Worm (Caenorhabditis elegans) whole organism, early embryonic: ENCODE measurements around the gene pdcd-2.

Experiments
- B0310.2 ChIP-seq: sonication (generic microtip); optimal IDR thresholded peaks from 2 replicates; lab custom pipeline; 2016; ENCODE audit warnings: mild to moderate bottlenecking, missing genetic modification characterization, missing compliant biosample characterization
- F13C5.2 ChIP-seq: sonication (generic microtip); optimal IDR thresholded peaks from 2 replicates; lab custom pipeline; 2017; ENCODE audit warnings: mild to moderate bottlenecking, missing genetic modification characterization, inconsistent platforms, missing compliant biosample characterization
- aly-1 ChIP-seq: sonication (generic microtip); optimal IDR thresholded peaks from 2 replicates; lab custom pipeline; 2016; ENCODE audit warnings: missing genetic modification characterization, missing compliant biosample characterization
- ama-1 ChIP-seq: fragments of 150-350 bp; optimal IDR thresholded peaks from 2 replicates; lab custom pipeline; 2014
- ceh-13 ChIP-seq: fragments of 200-800 bp; sonication (Bioruptor generic); optimal IDR thresholded peaks from 2 replicates; lab custom pipeline; 2018; ENCODE audit warnings: mild to moderate bottlenecking, missing genetic modification characterization, missing compliant biosample characterization
- ceh-36 ChIP-seq: sonication (generic microtip); optimal IDR thresholded peaks from 2 replicates; lab custom pipeline; 2016; ENCODE audit warnings: missing genetic modification characterization, inconsistent platforms, missing compliant biosample characterization
- ets-7 ChIP-seq: sonication (generic microtip); optimal IDR thresholded peaks from 2 replicates; lab custom pipeline; 2016; ENCODE audit warnings: missing genotype, missing genetic modification characterization, missing compliant biosample characterization
- flt-1 ChIP-seq: fragments of 200-800 bp; sonication (Bioruptor generic); IDR thresholded peaks from 2 replicates; pipeline ENCODE4 v1.3.6; 2022; ENCODE audit warnings: missing genetic modification characterization, missing compliant biosample characterization
- hmbx-1 ChIP-seq: sonication (generic microtip); optimal IDR thresholded peaks from 2 replicates; lab custom pipeline; 2016; ENCODE audit warnings: mild to moderate bottlenecking, missing genetic modification characterization, missing compliant biosample characterization
- hmg-4 ChIP-seq: fragments of 200-800 bp; sonication (Bioruptor generic); optimal IDR thresholded peaks from 2 replicates; lab custom pipeline; 2018; ENCODE audit warnings: mild to moderate bottlenecking, missing genetic modification characterization, missing compliant biosample characterization
- hnd-1 ChIP-seq: sonication (generic microtip); optimal IDR thresholded peaks from 2 replicates; lab custom pipeline; 2016; ENCODE audit warnings: missing genetic modification characterization, missing compliant biosample characterization
- pes-1 ChIP-seq: fragments of 200-800 bp; sonication (Bioruptor generic); IDR thresholded peaks from 2 replicates; pipeline ENCODE4 v1.3.6; 2022; ENCODE audit warnings: missing genetic modification reagents, missing genetic modification characterization, missing compliant biosample characterization
- scrt-1 ChIP-seq: fragments of 200-800 bp; sonication (Bioruptor generic); IDR thresholded peaks from 2 replicates; pipeline ENCODE4 v1.3.6; 2022; ENCODE audit warnings: missing genetic modification characterization, missing compliant biosample characterization
- sea-1 ChIP-seq: fragments of 200-800 bp; sonication (Bioruptor generic); conservative IDR thresholded peaks from 2 replicates; pipeline ENCODE4 v1.3.6; 2022; ENCODE audit warnings: missing genetic modification characterization, missing compliant biosample characterization
- tbx-11 ChIP-seq: fragments of 200-800 bp; sonication (Bioruptor generic); IDR thresholded peaks from 2 replicates; pipeline ENCODE4 v1.3.6; 2022; ENCODE audit warnings: missing genetic modification characterization, missing compliant biosample characterization
- tbx-37 ChIP-seq: fragments of 200-800 bp; sonication (Bioruptor generic); conservative IDR thresholded peaks from 2 replicates; pipeline ENCODE4 v1.3.6; 2022; ENCODE audit warnings: missing genetic modification reagents, missing genetic modification characterization, missing compliant biosample characterization
- tra-4 ChIP-seq: sonication (generic microtip); optimal IDR thresholded peaks from 2 replicates; lab custom pipeline; 2017; ENCODE audit warnings: missing genetic modification characterization, missing compliant biosample characterization

Gene pdcd-2

DNA sequence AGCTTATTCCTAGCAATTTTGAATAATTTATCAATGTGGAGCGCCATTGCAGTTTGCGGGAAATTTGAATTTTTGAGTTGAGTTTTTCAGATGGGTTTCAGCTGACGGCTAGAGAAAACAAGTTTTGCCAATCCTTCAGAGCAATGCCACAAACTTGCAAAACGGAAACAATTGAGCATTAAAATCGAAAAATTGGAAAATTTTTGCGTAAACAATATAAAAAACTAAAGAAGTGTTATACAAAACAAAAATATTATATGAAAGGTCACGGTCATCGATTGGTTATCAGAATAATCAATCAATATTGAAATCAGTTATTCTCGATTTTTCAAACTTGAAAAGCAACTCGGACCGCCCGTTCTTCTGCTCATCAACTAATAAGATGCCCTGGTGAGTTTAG lies 16.7 kb downstream of the pdcd-2 start, which contains the start of gene R07E5.15:
R07E5.15 (plus strand) TSS at position 301 of the 400 bp plus-strand sequence.
- TF ChIP-seq hmg-4 (no peak), tbx-37 (GFP tag; lab: Robert Waterston, UW) (no peak), ama-1 (lab: Kevin White, UChicago) (no peak), ceh-13 (GFP tag; lab: Kevin White, UChicago) (no peak), B0310.2 (tag; lab: Kevin White, UChicago) (no peak), scrt-1 (GFP tag; lab: Robert Waterston, UW) (no peak), tra-4 (tag; lab: Kevin White, UChicago) (no peak), hnd-1 (tag; lab: Kevin White, UChicago) (no peak)

DNA sequence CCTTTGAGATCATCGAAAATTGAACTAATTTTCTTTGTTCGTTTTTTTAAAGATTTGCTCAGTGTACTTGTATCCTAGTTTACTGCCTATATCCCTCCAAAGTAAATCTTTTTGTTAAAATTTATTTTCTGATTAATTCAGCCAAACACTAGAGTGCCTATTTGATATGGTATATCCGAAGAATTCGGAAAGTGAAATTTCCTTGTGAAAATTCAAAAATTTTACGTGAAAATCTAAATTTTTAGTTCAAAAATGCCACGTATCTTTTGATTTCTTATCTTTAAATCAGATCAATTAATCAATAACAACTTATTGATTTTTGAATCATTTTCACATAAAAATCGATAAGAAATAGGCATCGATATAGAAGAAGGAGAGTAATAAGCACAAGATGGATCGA lies 19.4 kb downstream of the pdcd-2 start, which contains the start of gene R07E5.6:
R07E5.6 (plus strand) TSS at position 301 of the 400 bp plus-strand sequence.
- TF ChIP-seq hnd-1 (tag; lab: Kevin White, UChicago) (no peak), hmg-4 (no peak), F13C5.2 (tag; lab: Kevin White, UChicago) (no peak), ceh-13 (GFP tag; lab: Kevin White, UChicago) (no peak), sea-1 (GFP tag; lab: Robert Waterston, UW) (no peak), aly-1 (tag; lab: Kevin White, UChicago) (no peak), tra-4 (tag; lab: Kevin White, UChicago) (no peak), ama-1 (lab: Kevin White, UChicago) (no peak), scrt-1 (GFP tag; lab: Robert Waterston, UW) (no peak), tbx-11 (no peak), pes-1 (GFP tag; lab: Robert Waterston, UW) (no peak), flt-1 (GFP tag; lab: Robert Waterston, UW) (no peak), tbx-37 (GFP tag; lab: Robert Waterston, UW) (no peak), ets-7 (no peak), ceh-36 (tag; lab: Kevin White, UChicago) (no peak), B0310.2 (tag; lab: Kevin White, UChicago) (no peak), hmbx-1 (tag; lab: Kevin White, UChicago) (no peak)

DNA sequence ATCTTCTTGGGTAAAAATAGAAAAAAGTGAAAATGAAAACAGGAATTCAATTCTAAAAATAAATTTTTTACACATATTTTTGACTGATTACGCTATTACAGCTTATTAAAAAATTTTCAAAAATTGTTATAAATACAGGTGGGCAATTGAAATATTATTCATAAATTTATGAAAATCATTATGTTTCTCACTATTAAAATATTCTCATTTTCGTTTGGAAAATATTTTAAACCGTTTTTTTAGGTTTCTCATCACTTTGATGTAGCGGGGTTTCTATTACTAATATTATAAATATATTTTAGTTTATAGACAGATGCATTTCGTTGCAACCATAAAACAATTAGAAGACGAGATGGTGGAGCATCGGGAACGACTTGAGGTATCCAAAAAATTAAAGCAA lies 20.7 kb downstream of the pdcd-2 start, which contains the start of gene R07E5.5:
R07E5.5 (plus strand) TSS at position 301 of the 400 bp plus-strand sequence.
- TF ChIP-seq ceh-13 (GFP tag; lab: Kevin White, UChicago) (no peak), flt-1 (GFP tag; lab: Robert Waterston, UW) (no peak), ets-7 (no peak), hnd-1 (tag; lab: Kevin White, UChicago) (no peak), pes-1 (GFP tag; lab: Robert Waterston, UW) (no peak)

DNA sequence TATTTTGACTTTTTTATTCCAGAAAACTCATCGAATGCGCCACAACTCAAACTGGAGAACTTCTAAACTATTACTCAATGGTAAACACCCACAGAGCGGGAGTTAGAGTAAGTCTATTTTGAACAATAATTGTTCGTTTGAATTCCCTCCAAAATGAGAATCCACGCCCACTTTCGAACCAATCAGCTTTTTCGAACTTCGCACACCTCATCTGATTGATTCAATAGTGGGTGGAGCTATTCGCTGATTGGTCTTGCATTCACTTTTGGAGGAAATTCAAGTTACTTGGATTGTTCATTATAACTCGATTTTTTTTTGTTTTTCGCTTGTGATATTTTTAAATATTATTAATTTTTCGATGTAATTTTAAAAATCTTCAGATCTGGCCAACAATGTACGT lies 22.0 kb downstream of the pdcd-2 start:
- TF ChIP-seq ama-1 (lab: Kevin White, UChicago) (no peak), pes-1 (GFP tag; lab: Robert Waterston, UW) (no peak)

DNA sequence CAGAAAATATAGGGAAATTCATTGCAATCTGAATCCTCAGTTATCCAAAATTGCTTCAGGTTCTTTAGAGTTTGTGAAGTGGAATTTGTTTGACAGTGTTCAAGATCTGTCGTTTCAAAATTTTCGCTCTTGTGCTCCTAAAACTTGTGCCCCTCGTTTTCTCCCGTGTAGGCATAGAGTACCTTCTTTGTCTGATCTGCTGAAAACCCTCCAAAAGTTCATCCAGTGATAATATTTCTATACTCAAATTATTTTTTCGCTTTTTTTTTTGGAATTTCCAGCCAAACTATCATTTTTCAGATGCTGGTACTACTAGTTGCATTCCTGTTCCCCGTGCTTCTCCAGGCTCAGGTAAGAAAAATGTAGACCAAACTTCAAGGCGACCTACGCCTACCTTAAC lies 23.4 kb downstream of the pdcd-2 start, which contains the start of gene R07E5.4:
R07E5.4 (plus strand) TSS at position 301 of the 400 bp plus-strand sequence.
- TF ChIP-seq F13C5.2 (tag; lab: Kevin White, UChicago), result no peak
- no peak for TF ChIP-seq hnd-1 (tag; lab: Kevin White, UChicago)
- TF ChIP-seq hmg-4, result no peak
- no peak for TF ChIP-seq ceh-13 (GFP tag; lab: Kevin White, UChicago)
- TF ChIP-seq tbx-11, result no peak
- no peak for TF ChIP-seq ets-7
- TF ChIP-seq tra-4 (tag; lab: Kevin White, UChicago), result no peak
- no peak for TF ChIP-seq scrt-1 (GFP tag; lab: Robert Waterston, UW)
- no peak for TF ChIP-seq ceh-36 (tag; lab: Kevin White, UChicago)
- TF ChIP-seq pes-1 (GFP tag; lab: Robert Waterston, UW), result no peak

DNA sequence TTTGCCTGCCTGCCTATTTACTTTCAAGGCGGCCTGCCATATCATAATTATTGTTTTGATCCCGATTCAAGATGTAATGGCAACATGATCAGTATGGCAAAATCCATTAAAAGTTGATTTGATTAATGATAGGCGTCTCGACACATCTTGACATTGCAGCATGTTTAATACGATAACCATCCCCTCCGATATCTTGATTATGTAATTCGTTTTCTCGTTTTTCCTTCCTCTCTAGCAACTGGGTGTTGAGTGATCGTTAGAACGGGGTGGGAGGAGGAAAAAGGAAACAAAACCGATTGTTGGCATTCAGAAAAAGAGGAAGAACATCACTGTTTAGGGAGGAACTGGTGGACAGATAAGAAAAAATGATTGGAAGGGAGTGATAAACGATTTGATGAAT lies 25.9 kb downstream of the pdcd-2 start:
- TF ChIP-seq hmg-4 (no peak), ceh-36 (tag; lab: Kevin White, UChicago) (no peak), flt-1 (GFP tag; lab: Robert Waterston, UW) (no peak), tra-4 (tag; lab: Kevin White, UChicago) (no peak), pes-1 (GFP tag; lab: Robert Waterston, UW) (no peak), hmbx-1 (tag; lab: Kevin White, UChicago) (no peak), aly-1 (tag; lab: Kevin White, UChicago) (no peak), B0310.2 (tag; lab: Kevin White, UChicago) (no peak), ama-1 (lab: Kevin White, UChicago) (no peak), F13C5.2 (tag; lab: Kevin White, UChicago) (no peak), scrt-1 (GFP tag; lab: Robert Waterston, UW) (no peak), sea-1 (GFP tag; lab: Robert Waterston, UW) (no peak), hnd-1 (tag; lab: Kevin White, UChicago) (no peak), ets-7 (no peak), tbx-37 (GFP tag; lab: Robert Waterston, UW) (no peak), tbx-11 (no peak), ceh-13 (GFP tag; lab: Kevin White, UChicago) (no peak)

DNA sequence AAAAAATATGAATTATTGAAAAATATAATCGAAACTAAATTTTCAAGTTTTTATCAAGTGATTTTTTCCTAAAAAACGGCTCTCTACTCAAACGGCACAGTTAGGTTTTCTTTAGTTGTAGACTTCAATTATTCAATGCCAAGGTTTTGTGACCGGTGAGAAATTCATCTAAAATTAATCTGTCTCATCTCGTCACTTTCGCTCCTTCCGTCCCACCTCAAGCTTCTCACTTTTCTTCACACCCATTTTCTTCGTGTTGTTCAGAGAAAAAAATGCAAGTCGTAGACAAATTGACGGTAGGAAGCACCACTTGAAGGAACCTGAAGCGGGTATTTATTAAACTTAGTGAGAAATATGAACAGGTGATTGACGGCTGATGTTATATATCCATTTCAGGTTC lies 26.5 kb downstream of the pdcd-2 start:
- no peak for TF ChIP-seq tra-4 (tag; lab: Kevin White, UChicago)
- TF ChIP-seq ceh-13 (GFP tag; lab: Kevin White, UChicago), result no peak
- no peak for TF ChIP-seq tbx-11
- TF ChIP-seq flt-1 (GFP tag; lab: Robert Waterston, UW), result no peak
- TF ChIP-seq ceh-36 (tag; lab: Kevin White, UChicago), result no peak
- no peak for TF ChIP-seq B0310.2 (tag; lab: Kevin White, UChicago)
- no peak for TF ChIP-seq F13C5.2 (tag; lab: Kevin White, UChicago)
- no peak for TF ChIP-seq hmg-4
- TF ChIP-seq pes-1 (GFP tag; lab: Robert Waterston, UW), result no peak
- TF ChIP-seq hmbx-1 (tag; lab: Kevin White, UChicago), result no peak
- TF ChIP-seq aly-1 (tag; lab: Kevin White, UChicago), result no peak
- no peak for TF ChIP-seq tbx-37 (GFP tag; lab: Robert Waterston, UW)
